Fruit fly (Drosophila melanogaster) whole organism, wandering third instar larva: ENCODE results near the gene CG33003.

Experiments
- Hr78 ChIP-seq: fragments of >200 bp; optimal IDR thresholded peaks from 2 replicates; lab custom pipeline; 2017; ENCODE audit warnings: missing biosample characterization, missing genetic modification characterization
- Myc ChIP-seq: fragments of >200 bp; optimal IDR thresholded peaks from 2 replicates; lab custom pipeline; 2017
- Sp1 ChIP-seq: fragments of 200-800 bp; sonication (Bioruptor generic); optimal IDR thresholded peaks from 3 replicates; lab custom pipeline; 2019; ENCODE audit warnings: missing biosample characterization, mild to moderate bottlenecking, missing genetic modification characterization, moderate library complexity
- lola ChIP-seq: fragments of >200 bp; optimal IDR thresholded peaks from 2 replicates; lab custom pipeline; 2017; ENCODE audit warnings: missing biosample characterization, missing genetic modification characterization
- psq ChIP-seq: fragments of 200-800 bp; sonication (Bioruptor generic); optimal IDR thresholded peaks from 3 replicates; lab custom pipeline; 2017; ENCODE audit warnings: missing biosample characterization, mild to moderate bottlenecking, missing genetic modification characterization, moderate library complexity
- tai ChIP-seq: sonication (Bioruptor generic); optimal IDR thresholded peaks from 2 replicates; lab custom pipeline; 2016; ENCODE audit warnings: missing biosample characterization, missing genetic modification characterization
- usp ChIP-seq: fragments of >200 bp; optimal IDR thresholded peaks from 2 replicates; lab custom pipeline; 2017; ENCODE audit warnings: missing biosample characterization, missing genetic modification characterization

- TF ChIP-seq Sp1 (GFP tag; lab: Kevin White, UChicago) (no peak), tai (GFP tag; lab: Kevin White, UChicago) (no peak), psq (no peak), Myc (lab: Kevin White, UChicago) (no peak), usp (no peak), Hr78 (no peak), lola (GFP tag; lab: Kevin White, UChicago) (no peak)
Measured at dm6 chr2L:4417982-4418381, 17.2 kb downstream of the CG33003 start.
